Worm (Caenorhabditis elegans) whole organism, L4 larva: Measurements from ENCODE around the gene R09D1.12.

ENCODE experiments used
- F10B5.3 ChIP-seq: sonication (generic microtip); optimal IDR thresholded peaks from 2 replicates; lab custom pipeline; 2016; ENCODE audit warnings: mild to moderate bottlenecking, missing genetic modification characterization, missing compliant biosample characterization
- F44E2.7 ChIP-seq: fragments of 200-800 bp; sonication (Bioruptor generic); IDR thresholded peaks from 2 replicates; pipeline ENCODE4 v2.1.2; 2022; ENCODE audit warnings: missing genetic modification characterization, missing compliant biosample characterization
- F49E8.2 ChIP-seq: sonication (generic microtip); optimal IDR thresholded peaks from 2 replicates; lab custom pipeline; 2016; ENCODE audit warnings: missing compliant biosample characterization, mild to moderate bottlenecking, missing genetic modification characterization, borderline replicate concordance
- R02D3.7 ChIP-seq: fragments of 150-350 bp; sonication (generic microtip); optimal IDR thresholded peaks from 3 replicates; lab custom pipeline; 2014; ENCODE audit warnings: missing biosample characterization, missing genetic modification characterization
- Y5F2A.4 ChIP-seq: fragments of 200-800 bp; sonication (Bioruptor generic); optimal IDR thresholded peaks from 2 replicates; lab custom pipeline; 2018; ENCODE audit warnings: mild to moderate bottlenecking, missing genetic modification characterization, missing compliant biosample characterization
- Y75B8A.6 ChIP-seq: fragments of 200-800 bp; sonication (Bioruptor generic); IDR thresholded peaks from 2 replicates; pipeline ENCODE4 v1.3.6; 2022; ENCODE audit warnings: missing genetic modification reagents, missing genetic modification characterization, missing compliant biosample characterization
- ZK337.2 ChIP-seq: fragments of 200-800 bp; sonication (Bioruptor generic); IDR thresholded peaks from 2 replicates; pipeline ENCODE4 v1.3.6; 2022; ENCODE audit warnings: missing genetic modification reagents, missing genetic modification characterization, missing compliant biosample characterization
- attf-4 ChIP-seq: sonication (generic microtip); optimal IDR thresholded peaks from 3 replicates; lab custom pipeline; 2017; ENCODE audit warnings: missing biosample characterization, missing genetic modification characterization
- ceh-28 ChIP-seq: fragments of 150-350 bp; optimal IDR thresholded peaks from 2 replicates; lab custom pipeline; 2014; ENCODE audit warnings: missing biosample characterization, missing genetic modification reagents, missing genetic modification characterization
- ceh-44 ChIP-seq: fragments of 200-800 bp; sonication (Bioruptor generic); IDR thresholded peaks from 2 replicates; pipeline ENCODE4 v1.3.6; 2022; ENCODE audit warnings: missing genetic modification reagents, missing genetic modification characterization, missing compliant biosample characterization
- ceh-82 ChIP-seq: sonication (generic microtip); optimal IDR thresholded peaks from 2 replicates; lab custom pipeline; 2017; ENCODE audit warnings: missing biosample characterization, missing genetic modification characterization
- ces-1 ChIP-seq: fragments of 150-350 bp; sonication (generic microtip); optimal IDR thresholded peaks from 4 replicates; lab custom pipeline; 2014; ENCODE audit warnings: missing biosample characterization, missing genetic modification reagents, missing genetic modification characterization
- dmd-6 ChIP-seq: fragments of 200-800 bp; sonication (Bioruptor generic); IDR thresholded peaks from 2 replicates; pipeline ENCODE4 v1.3.6; 2022; ENCODE audit warnings: missing genetic modification reagents, missing genetic modification characterization, missing compliant biosample characterization
- dmd-8 ChIP-seq: fragments of 200-800 bp; sonication (Bioruptor generic); IDR thresholded peaks from 2 replicates; pipeline ENCODE4 v1.3.6; 2022; ENCODE audit warnings: missing genetic modification characterization, missing compliant biosample characterization
- duxl-1 ChIP-seq: sonication (generic microtip); optimal IDR thresholded peaks from 2 replicates; lab custom pipeline; 2016; ENCODE audit warnings: mild to moderate bottlenecking, missing genetic modification characterization, moderate library complexity, missing compliant biosample characterization; ENCODE audit not compliant: poor library complexity
- egl-43 ChIP-seq: fragments of 200-800 bp; sonication (Bioruptor generic); IDR thresholded peaks from 2 replicates; pipeline ENCODE4 v1.3.6; 2022; ENCODE audit warnings: missing genetic modification reagents, missing genetic modification characterization, missing compliant biosample characterization
- lin-15B ChIP-seq: fragments of 150-350 bp; sonication (generic microtip); optimal IDR thresholded peaks from 3 replicates; lab custom pipeline; 2014; ENCODE audit warnings: missing biosample characterization, missing genetic modification characterization
- mdl-1 ChIP-seq, 2 experiments: fragments of 150-350 bp in 1 of 2; sonication (generic microtip) in 1 of 2; optimal IDR thresholded peaks; 2 replicates each; lab custom pipeline; 2014 to 2017; ENCODE audit warnings: missing biosample characterization in 2 of 2, missing genetic modification characterization in 2 of 2
- mep-1 ChIP-seq: fragments of 150-350 bp; sonication (generic microtip); optimal IDR thresholded peaks from 3 replicates; lab custom pipeline; 2014; ENCODE audit warnings: missing biosample characterization, missing genetic modification characterization
- nhr-102 ChIP-seq: sonication (generic microtip); optimal IDR thresholded peaks from 2 replicates; lab custom pipeline; 2016; ENCODE audit warnings: mild to moderate bottlenecking, missing genetic modification characterization, moderate library complexity, missing compliant biosample characterization
- nhr-11 ChIP-seq: fragments of 150-350 bp; optimal IDR thresholded peaks from 2 replicates; lab custom pipeline; 2014; ENCODE audit warnings: missing biosample characterization, missing genetic modification characterization
- nhr-237 ChIP-seq: sonication (generic microtip); optimal IDR thresholded peaks from 2 replicates; lab custom pipeline; 2017; ENCODE audit warnings: missing biosample characterization, missing genetic modification characterization
- nhr-25 ChIP-seq: sonication (generic microtip); optimal IDR thresholded peaks from 2 replicates; lab custom pipeline; 2017; ENCODE audit warnings: missing genetic modification characterization, mild to moderate bottlenecking, missing compliant biosample characterization, antibody characterized with exemption, moderate library complexity, borderline replicate concordance; ENCODE audit not compliant: insufficient read depth
- nhr-48 ChIP-seq: sonication (generic microtip); optimal IDR thresholded peaks from 2 replicates; lab custom pipeline; 2016; ENCODE audit warnings: mild to moderate bottlenecking, missing genetic modification characterization, missing compliant biosample characterization
- nhr-76 ChIP-seq: fragments of 150-350 bp; optimal IDR thresholded peaks from 2 replicates; lab custom pipeline; 2014; ENCODE audit warnings: missing biosample characterization, missing genetic modification characterization
- nhr-77 ChIP-seq: fragments of 150-350 bp; optimal IDR thresholded peaks from 2 replicates; lab custom pipeline; 2014; ENCODE audit warnings: missing biosample characterization, missing genetic modification characterization
- rbr-2 ChIP-seq: sonication (generic microtip); optimal IDR thresholded peaks from 2 replicates; lab custom pipeline; 2016; ENCODE audit warnings: missing genotype, missing genetic modification characterization, missing compliant biosample characterization
- saeg-2 ChIP-seq: fragments of 200-800 bp; sonication (Bioruptor generic); IDR thresholded peaks from 2 replicates; pipeline ENCODE4 v1.3.6; 2022; ENCODE audit warnings: missing genetic modification reagents, missing genetic modification characterization, missing compliant biosample characterization
- sdz-12 ChIP-seq: fragments of 200-800 bp; sonication (Bioruptor generic); optimal IDR thresholded peaks from 2 replicates; lab custom pipeline; 2018; ENCODE audit warnings: mild to moderate bottlenecking, missing genetic modification characterization, missing compliant biosample characterization
- set-16 ChIP-seq: fragments of 200-800 bp; sonication (Bioruptor generic); IDR thresholded peaks from 2 replicates; pipeline ENCODE4 v1.3.6; 2022; ENCODE audit warnings: missing genetic modification reagents, missing genetic modification characterization, missing compliant biosample characterization
- snpc-1.2 ChIP-seq: fragments of 200-800 bp; sonication (Bioruptor generic); IDR thresholded peaks from 2 replicates; pipeline ENCODE4 v1.3.6; 2022; ENCODE audit warnings: missing genetic modification reagents, missing genetic modification characterization, missing compliant biosample characterization
- tra-1 ChIP-seq: fragments of 200-800 bp; sonication (Bioruptor generic); IDR thresholded peaks from 2 replicates; pipeline ENCODE4 v1.3.6; 2022; ENCODE audit warnings: missing genetic modification reagents, missing genetic modification characterization, missing compliant biosample characterization
- unc-130 ChIP-seq: sonication (generic microtip); optimal IDR thresholded peaks from 2 replicates; lab custom pipeline; 2016; ENCODE audit warnings: missing genetic modification reagents, missing genetic modification characterization, missing compliant biosample characterization
- unc-62 ChIP-seq, 3 experiments: fragments of 150-350 bp in 1 of 3; sonication (generic microtip); optimal IDR thresholded peaks in 2 of 3; peaks in 1 of 3; 1 replicate in 1 of 3; 2 replicates in 2 of 3; lab custom pipeline; 2014 to 2017; ENCODE audit warnings: missing biosample characterization in 3 of 3, missing genetic modification characterization in 3 of 3, missing genetic modification reagents in 3 of 3, missing genotype in 1 of 3
- zip-2 ChIP-seq: fragments of 150-350 bp; optimal IDR thresholded peaks from 2 replicates; lab custom pipeline; 2014; ENCODE audit warnings: missing biosample characterization, missing genetic modification characterization

The R09D1.12 gene

DNA sequence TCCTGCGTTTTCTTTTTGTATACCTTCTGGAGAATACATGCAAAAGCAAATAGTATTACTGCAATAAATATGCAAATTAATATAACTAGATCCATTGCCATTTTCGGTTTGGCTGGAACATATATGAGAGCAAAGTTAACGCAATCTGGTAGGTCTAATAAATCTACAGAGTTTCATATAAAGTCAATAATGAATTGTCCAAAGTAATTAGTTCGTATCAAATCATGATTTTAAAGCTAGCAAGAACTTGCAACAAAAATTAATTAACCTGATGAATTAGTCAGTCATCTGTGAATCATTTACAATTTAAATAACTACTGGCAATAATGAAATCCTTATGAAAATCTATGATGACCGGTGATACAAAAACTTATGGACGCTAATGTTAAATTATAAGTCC, 6.7 kb downstream of the R09D1.12 start, which contains the start of gene R09D1.13:
Gene R09D1.13, minus strand, starts transcription at position 101 of the 400 bp plus-strand sequence.
- no peak for TF ChIP-seq tra-1 (GFP tag; lab: Robert Waterston, UW)
- TF ChIP-seq nhr-25 (tag; lab: Kevin White, UChicago): no peak
- no peak for TF ChIP-seq nhr-102 (tag; lab: Kevin White, UChicago)
- no peak for TF ChIP-seq Y75B8A.6
- no peak for TF ChIP-seq F10B5.3
- TF ChIP-seq ceh-44: no peak
- no peak for TF ChIP-seq rbr-2 (tag; lab: Kevin White, UChicago)
- TF ChIP-seq nhr-48 (tag; lab: Kevin White, UChicago): no peak
- no peak for TF ChIP-seq snpc-1.2 (GFP tag; lab: Robert Waterston, UW)
- no peak for TF ChIP-seq unc-130 (GFP tag; lab: Kevin White, UChicago)
- no peak for TF ChIP-seq saeg-2 (GFP tag; lab: Robert Waterston, UW)
- no peak for TF ChIP-seq egl-43 (GFP tag; lab: Robert Waterston, UW)
- no peak for TF ChIP-seq Y5F2A.4
- no peak for TF ChIP-seq dmd-8 (GFP tag; lab: Robert Waterston, UW)
- TF ChIP-seq R02D3.7: no peak
- no peak for TF ChIP-seq attf-4
- TF ChIP-seq lin-15B (tag; lab: Kevin White, UChicago): no peak

DNA sequence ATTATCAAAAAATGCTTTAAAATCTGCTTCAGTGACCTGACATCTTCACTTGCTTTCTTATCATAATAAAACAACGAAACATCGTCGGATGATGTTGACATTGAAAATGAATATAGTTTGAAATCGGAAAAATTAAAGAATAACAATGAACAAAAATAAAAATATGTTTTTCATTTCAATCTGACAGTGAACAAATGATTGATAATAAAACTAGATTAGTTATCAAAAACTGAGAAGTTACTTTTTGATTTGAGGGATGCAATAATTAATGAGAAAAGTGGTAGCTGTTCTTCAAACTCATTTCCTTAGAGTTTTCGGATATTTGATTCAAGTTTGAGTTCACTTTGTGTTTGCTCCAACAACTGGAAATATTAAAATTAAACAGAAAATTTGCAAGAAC, 8.6 kb downstream of the R09D1.12 start, which contains the start of gene chil-15:
Gene chil-15, minus strand, starts transcription at position 101 of the 400 bp plus-strand sequence.
- TF ChIP-seq ZK337.2 (GFP tag; lab: Robert Waterston, UW) (no peak), nhr-11 (no peak), set-16 (GFP tag; lab: Robert Waterston, UW) (no peak), rbr-2 (tag; lab: Kevin White, UChicago) (no peak), ces-1 (GFP tag; lab: Kevin White, UChicago) (no peak), nhr-77 (no peak), sdz-12 (GFP tag; lab: Kevin White, UChicago) (no peak), dmd-8 (GFP tag; lab: Robert Waterston, UW) (no peak), unc-62 (GFP tag; optimal IDR thresholded peaks at IDR 0.05 in 1 of 2; lab: Kevin White, UChicago) (no peak), unc-62 (tag; optimal IDR thresholded peaks at IDR 0.05; lab: Kevin White, UChicago) (no peak), lin-15B (tag; lab: Kevin White, UChicago) (no peak), saeg-2 (GFP tag; lab: Robert Waterston, UW) (no peak), zip-2 (tag; lab: Kevin White, UChicago) (no peak), duxl-1 (tag; lab: Kevin White, UChicago) (no peak), egl-43 (GFP tag; lab: Robert Waterston, UW) (no peak), nhr-25 (tag; lab: Kevin White, UChicago) (no peak), mdl-1 (tag; optimal IDR thresholded peaks at IDR 0.05; lab: Kevin White, UChicago) (no peak), nhr-237 (no peak), mep-1 (tag; lab: Kevin White, UChicago) (no peak), ceh-28 (tag; lab: Kevin White, UChicago) (no peak), nhr-76 (tag; lab: Kevin White, UChicago) (no peak)

DNA sequence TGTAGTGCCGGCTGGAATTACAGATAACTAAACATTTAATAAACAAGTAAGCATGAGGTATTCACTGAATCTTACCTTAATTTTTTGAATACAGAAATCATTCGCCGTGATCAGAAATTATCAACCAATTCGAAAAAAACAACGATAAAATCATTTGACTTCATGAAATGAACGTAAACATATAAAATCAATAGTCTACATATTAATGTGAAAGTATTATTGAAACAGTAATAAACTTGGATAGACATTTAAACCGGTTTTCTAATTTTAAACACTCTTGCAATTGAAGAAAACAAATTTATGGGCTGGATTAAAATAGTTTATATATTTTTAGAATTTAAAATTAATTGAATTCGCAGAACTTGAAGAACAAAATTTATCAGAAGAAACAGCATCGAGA, 10.2 kb downstream of the R09D1.12 start, which contains the start of gene chil-16:
Gene chil-16, minus strand, starts transcription at position 101 of the 400 bp plus-strand sequence.
- no peak for TF ChIP-seq unc-130 (GFP tag; lab: Kevin White, UChicago)
- TF ChIP-seq dmd-6 (GFP tag; lab: Robert Waterston, UW): no peak
- no peak for TF ChIP-seq F49E8.2 (tag; lab: Kevin White, UChicago)
- TF ChIP-seq egl-43 (GFP tag; lab: Robert Waterston, UW): no peak
- no peak for TF ChIP-seq nhr-76 (tag; lab: Kevin White, UChicago)
- no peak for TF ChIP-seq ceh-82
- TF ChIP-seq F44E2.7 (GFP tag; lab: Robert Waterston, UW): no peak
- no peak for TF ChIP-seq F10B5.3
